Worm (Caenorhabditis elegans): ENCODE measurements around the gene srh-169.

DNA sequence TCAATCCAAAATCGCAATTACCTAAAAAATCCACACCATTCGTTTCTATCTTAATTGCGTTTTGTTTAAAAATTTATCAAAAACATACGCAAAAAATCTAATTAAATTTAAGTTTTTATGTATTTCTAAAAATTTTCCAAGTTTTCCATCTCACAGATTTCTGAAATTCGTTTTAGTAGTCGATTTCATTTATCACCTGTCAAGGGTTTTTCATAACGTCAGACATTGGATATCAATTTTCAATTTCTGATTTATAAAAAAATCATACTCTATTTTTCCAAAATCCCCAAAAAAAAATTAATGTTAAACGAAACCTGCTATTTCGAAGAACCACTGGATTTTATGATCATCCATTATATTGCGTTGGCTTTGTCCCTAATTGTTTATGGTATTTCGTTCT lies 37.5 kb upstream of the srh-169 start, which contains the start of gene srh-4:
- no peak for TF ChIP-seq zip-8 (tag; optimal IDR thresholded peaks at IDR 0.05)
- no peak for TF ChIP-seq nhr-12 (tag; optimal IDR thresholded peaks at IDR 0.05)
- TF ChIP-seq ztf-11 (tag; optimal IDR thresholded peaks at IDR 0.05), result no peak
- TF ChIP-seq pha-4 (tag; optimal IDR thresholded peaks at IDR 0.05), result no peak
- no peak for TF ChIP-seq nhr-237 (tag; optimal IDR thresholded peaks at IDR 0.05)
- no peak for TF ChIP-seq elt-1 (tag; optimal IDR thresholded peaks at IDR 0.05; ENCODE audit: borderline replicate concordance, insufficient read depth)
- no peak for TF ChIP-seq bed-3 (GFP tag; optimal IDR thresholded peaks at IDR 0.05)
- no peak for TF ChIP-seq elt-3 (tag; optimal IDR thresholded peaks at IDR 0.05)

Data from whole organism, mixed stage, embryonic.